Fruit fly (Drosophila melanogaster) whole organism: ENCODE data around the gene CG13949.

ENCODE experiments used
- EcR ChIP-seq, 2 experiments: fragments of >200 bp; optimal IDR thresholded peaks; 2 replicates each; lab custom pipeline; 2017; ENCODE audit warnings: missing biosample characterization in 2 of 2, missing genetic modification characterization in 2 of 2, missing genetic modification reagents in 2 of 2
- pan ChIP-seq: fragments of >200 bp; optimal IDR thresholded peaks from 2 replicates; lab custom pipeline; 2017
- usp ChIP-seq: fragments of >200 bp; optimal IDR thresholded peaks from 2 replicates; lab custom pipeline; 2017; ENCODE audit warnings: missing biosample characterization, missing genetic modification characterization, mixed read lengths

DNA sequence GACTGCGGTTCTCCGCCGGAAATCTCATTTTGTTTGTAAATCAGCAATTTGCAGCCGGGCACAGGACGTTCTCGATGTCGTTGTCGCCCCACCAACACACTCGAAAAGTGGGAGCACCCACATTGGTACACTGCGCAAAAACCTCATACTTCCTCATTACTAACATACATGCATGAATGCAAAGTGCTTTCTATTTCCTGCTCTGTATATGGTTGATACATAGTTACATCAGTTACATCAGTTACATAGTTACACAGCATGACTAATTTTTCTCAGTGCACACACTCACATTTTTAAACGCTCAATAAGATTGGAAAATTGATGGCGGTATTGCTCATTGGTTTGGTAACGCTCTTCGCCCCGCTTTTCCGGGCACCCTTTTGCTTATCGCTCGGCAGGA is 42.0 kb downstream of the CG13949 start:
- no peak for TF ChIP-seq usp
- TF ChIP-seq EcR (GFP tag; optimal IDR thresholded peaks at IDR 0.05; lab: Kevin White, UChicago): no peak
- TF ChIP-seq pan: no peak
